Fruit fly (Drosophila melanogaster) whole organism, prepupa: ENCODE results near the gene chic.

Source experiments
- CG10631 ChIP-seq: fragments of 200-800 bp; sonication (Bioruptor generic); optimal IDR thresholded peaks from 2 replicates; lab custom pipeline; 2016; ENCODE audit warnings: missing biosample characterization, missing genetic modification characterization
- CG10669 ChIP-seq: fragments of 200-800 bp; sonication (Bioruptor generic); optimal IDR thresholded peaks from 3 replicates; lab custom pipeline; 2018; ENCODE audit warnings: missing biosample characterization, mild to moderate bottlenecking, missing genetic modification characterization, moderate library complexity
- CG11762 ChIP-seq: fragments of 200-800 bp; sonication (Bioruptor generic); optimal IDR thresholded peaks from 3 replicates; lab custom pipeline; 2016; ENCODE audit warnings: missing biosample characterization, missing genetic modification characterization; ENCODE audit not compliant: insufficient read depth
- CG11902 ChIP-seq: fragments of 200-800 bp; sonication (Bioruptor generic); optimal IDR thresholded peaks from 3 replicates; lab custom pipeline; 2016; ENCODE audit warnings: missing biosample characterization, missing genetic modification characterization
- CG1621 ChIP-seq: fragments of 200-800 bp; sonication (Bioruptor generic); optimal IDR thresholded peaks from 3 replicates; lab custom pipeline; 2018; ENCODE audit warnings: missing biosample characterization, mild to moderate bottlenecking, missing genetic modification characterization
- CG16779 ChIP-seq: fragments of 200-800 bp; sonication (Bioruptor generic); optimal IDR thresholded peaks from 3 replicates; lab custom pipeline; 2017; ENCODE audit warnings: missing biosample characterization, mild to moderate bottlenecking, missing genetic modification characterization
- CG3032 ChIP-seq: fragments of 200-800 bp; optimal IDR thresholded peaks from 2 replicates; lab custom pipeline; 2019; ENCODE audit warnings: missing biosample characterization, mild to moderate bottlenecking, missing genetic modification characterization, moderate library complexity
- CG32006 ChIP-seq: fragments of 200-800 bp; sonication (Bioruptor generic); optimal IDR thresholded peaks from 3 replicates; lab custom pipeline; 2017; ENCODE audit warnings: missing biosample characterization, mild to moderate bottlenecking, missing genetic modification characterization
- CG34406 ChIP-seq: fragments of 200-800 bp; sonication (Bioruptor generic); optimal IDR thresholded peaks from 3 replicates; lab custom pipeline; 2016; ENCODE audit warnings: missing biosample characterization, missing genetic modification characterization
- CG3919 ChIP-seq: fragments of 200-800 bp; sonication (Bioruptor generic); optimal IDR thresholded peaks from 3 replicates; lab custom pipeline; 2016; ENCODE audit warnings: missing biosample characterization, missing genetic modification characterization
- CG4318 ChIP-seq: fragments of 200-800 bp; sonication (Bioruptor generic); optimal IDR thresholded peaks from 3 replicates; lab custom pipeline; 2017; ENCODE audit warnings: missing biosample characterization, mild to moderate bottlenecking, missing genetic modification characterization
- CG6276 ChIP-seq: fragments of 200-800 bp; sonication (Bioruptor generic); optimal IDR thresholded peaks from 2 replicates; lab custom pipeline; 2017; ENCODE audit warnings: missing biosample characterization, mild to moderate bottlenecking, missing genetic modification characterization
- CG6808 ChIP-seq: fragments of 200-800 bp; sonication (Bioruptor generic); optimal IDR thresholded peaks from 3 replicates; lab custom pipeline; 2017; ENCODE audit warnings: missing biosample characterization, missing genetic modification characterization, mild to moderate bottlenecking, moderate library complexity, missing genetic modification reagents
- CG6854 ChIP-seq: fragments of 200-800 bp; sonication (Bioruptor generic); optimal IDR thresholded peaks from 2 replicates; lab custom pipeline; 2017; ENCODE audit warnings: missing biosample characterization, mild to moderate bottlenecking, missing genetic modification characterization
- CG8319 ChIP-seq: fragments of 200-800 bp; sonication (Bioruptor generic); optimal IDR thresholded peaks from 3 replicates; lab custom pipeline; 2016; ENCODE audit warnings: missing biosample characterization, missing genetic modification characterization
- CG8632 ChIP-seq: fragments of 200-800 bp; sonication (Bioruptor generic); optimal IDR thresholded peaks from 3 replicates; lab custom pipeline; 2016; ENCODE audit warnings: missing biosample characterization, missing genetic modification characterization
- CG9139 ChIP-seq: fragments of 200-800 bp; sonication (Bioruptor generic); optimal IDR thresholded peaks from 3 replicates; lab custom pipeline; 2017; ENCODE audit warnings: missing biosample characterization, mild to moderate bottlenecking, missing genetic modification characterization
- Eip75B ChIP-seq: fragments of 200-800 bp; sonication (Bioruptor generic); optimal IDR thresholded peaks from 3 replicates; lab custom pipeline; 2016; ENCODE audit warnings: missing biosample characterization, missing genetic modification characterization
- Eip78C ChIP-seq: fragments of 200-800 bp; sonication (Bioruptor generic); peaks from one replicate; lab custom pipeline; 2016; ENCODE audit warnings: missing biosample characterization, missing genetic modification characterization
- Ets21C ChIP-seq: fragments of 200-800 bp; sonication (Bioruptor generic); optimal IDR thresholded peaks from 3 replicates; lab custom pipeline; 2016; ENCODE audit warnings: missing biosample characterization, missing genetic modification characterization
- Ets96B ChIP-seq: fragments of 200-800 bp; optimal IDR thresholded peaks from 2 replicates; lab custom pipeline; 2019; ENCODE audit warnings: missing biosample characterization, mild to moderate bottlenecking, missing genetic modification characterization, moderate library complexity
- Gug ChIP-seq: fragments of 200-800 bp; sonication (Bioruptor generic); IDR thresholded peaks from 2 replicates; pipeline ENCODE4 v1.3.6; 2022; ENCODE audit warnings: missing biosample characterization, missing genetic modification characterization
- Hr38 ChIP-seq: sonication (Bioruptor generic); optimal IDR thresholded peaks from 2 replicates; lab custom pipeline; 2016; ENCODE audit warnings: missing biosample characterization, missing genetic modification characterization
- Hr39 ChIP-seq: fragments of 200-800 bp; sonication (Bioruptor generic); optimal IDR thresholded peaks from 2 replicates; lab custom pipeline; 2016; ENCODE audit warnings: missing biosample characterization, missing genetic modification characterization
- Hr4 ChIP-seq: fragments of 200-800 bp; sonication (Bioruptor generic); optimal IDR thresholded peaks from 3 replicates; lab custom pipeline; 2016; ENCODE audit warnings: missing biosample characterization, missing genetic modification characterization
- Lpt ChIP-seq: fragments of 200-800 bp; sonication (Bioruptor generic); optimal IDR thresholded peaks from 3 replicates; lab custom pipeline; 2016; ENCODE audit warnings: missing biosample characterization, missing genetic modification characterization
- Met ChIP-seq: fragments of 200-800 bp; sonication (Bioruptor generic); optimal IDR thresholded peaks from 3 replicates; lab custom pipeline; 2016; ENCODE audit warnings: missing biosample characterization, missing genetic modification characterization
- OdsH ChIP-seq: fragments of 200-800 bp; sonication (Bioruptor generic); optimal IDR thresholded peaks from 3 replicates; lab custom pipeline; 2016; ENCODE audit warnings: missing biosample characterization, missing genetic modification characterization
- Smox ChIP-seq: fragments of 200-800 bp; sonication (Bioruptor generic); optimal IDR thresholded peaks from 3 replicates; lab custom pipeline; 2016; ENCODE audit warnings: missing biosample characterization, missing genetic modification characterization
- Sox102F ChIP-seq: fragments of 200-800 bp; sonication (Bioruptor generic); optimal IDR thresholded peaks from 2 replicates; lab custom pipeline; 2016; ENCODE audit warnings: missing biosample characterization, mild to moderate bottlenecking, missing genetic modification characterization
- Sox14 ChIP-seq: fragments of 200-800 bp; sonication (Bioruptor generic); optimal IDR thresholded peaks from 3 replicates; lab custom pipeline; 2016; ENCODE audit warnings: missing biosample characterization, missing genetic modification characterization
- cyc ChIP-seq: fragments of 200-800 bp; sonication (Bioruptor generic); optimal IDR thresholded peaks from 3 replicates; lab custom pipeline; 2016; ENCODE audit warnings: missing biosample characterization, missing genetic modification characterization
- dac ChIP-seq: fragments of 200-800 bp; sonication (Bioruptor generic); optimal IDR thresholded peaks from 2 replicates; lab custom pipeline; 2017; ENCODE audit warnings: missing biosample characterization, mild to moderate bottlenecking, missing genetic modification characterization
- eg ChIP-seq: fragments of 200-800 bp; sonication (Bioruptor generic); IDR thresholded peaks from 3 replicates; pipeline ENCODE4 v1.3.6; 2022; ENCODE audit warnings: missing biosample characterization, missing genetic modification characterization
- esn ChIP-seq: fragments of 200-800 bp; sonication (Bioruptor generic); optimal IDR thresholded peaks from 2 replicates; lab custom pipeline; 2016; ENCODE audit warnings: missing biosample characterization, mild to moderate bottlenecking, missing genetic modification characterization, moderate library complexity
- fd59A ChIP-seq: fragments of 200-800 bp; sonication (Bioruptor generic); optimal IDR thresholded peaks from 2 replicates; lab custom pipeline; 2017; ENCODE audit warnings: missing biosample characterization, mild to moderate bottlenecking, missing genetic modification characterization, missing genetic modification reagents
- fd85E ChIP-seq: fragments of 200-800 bp; sonication (Bioruptor generic); optimal IDR thresholded peaks from 3 replicates; lab custom pipeline; 2016; ENCODE audit warnings: missing biosample characterization, missing genetic modification characterization
- fkh ChIP-seq: fragments of 200-800 bp; sonication (Bioruptor generic); optimal IDR thresholded peaks from 3 replicates; lab custom pipeline; 2017; ENCODE audit warnings: missing biosample characterization, mild to moderate bottlenecking, missing genetic modification characterization, moderate library complexity
- lz ChIP-seq: fragments of 200-800 bp; sonication (Bioruptor generic); optimal IDR thresholded peaks from 3 replicates; lab custom pipeline; 2016; ENCODE audit warnings: missing biosample characterization, missing genetic modification characterization
- net ChIP-seq: fragments of 200-800 bp; sonication (Bioruptor generic); optimal IDR thresholded peaks from 3 replicates; lab custom pipeline; 2016; ENCODE audit warnings: missing biosample characterization, missing genetic modification characterization
- pdm3 ChIP-seq: fragments of 200-800 bp; sonication (Bioruptor generic); optimal IDR thresholded peaks from 3 replicates; lab custom pipeline; 2016; ENCODE audit warnings: missing biosample characterization, missing genetic modification characterization
- salr ChIP-seq, 2 experiments: fragments of 200-800 bp; sonication (Bioruptor generic); optimal IDR thresholded peaks; 3 replicates each; lab custom pipeline; 2016 to 2018; ENCODE audit warnings: missing biosample characterization in 2 of 2, missing genetic modification characterization in 2 of 2, mild to moderate bottlenecking in 1 of 2
- spab ChIP-seq: fragments of 200-800 bp; sonication (Bioruptor generic); optimal IDR thresholded peaks from 2 replicates; lab custom pipeline; 2017; ENCODE audit warnings: missing biosample characterization, mild to moderate bottlenecking, missing genetic modification characterization, missing genetic modification reagents
- ss ChIP-seq, 2 experiments: fragments of 200-800 bp; sonication (Bioruptor generic); optimal IDR thresholded peaks; 2 replicates in 1 of 2; 3 replicates in 1 of 2; lab custom pipeline; 2017 to 2018; ENCODE audit warnings: mild to moderate bottlenecking in 2 of 2, missing biosample characterization in 2 of 2, missing genetic modification characterization in 2 of 2, moderate library complexity in 1 of 2
- svp ChIP-seq: fragments of 200-800 bp; sonication (Bioruptor generic); peaks from one replicate; lab custom pipeline; 2016; ENCODE audit warnings: missing biosample characterization, missing genetic modification characterization
- topi ChIP-seq: fragments of 200-800 bp; sonication (Bioruptor generic); optimal IDR thresholded peaks from 3 replicates; lab custom pipeline; 2016; ENCODE audit warnings: missing biosample characterization, missing genetic modification characterization
- vri ChIP-seq: fragments of 200-800 bp; sonication (Bioruptor generic); optimal IDR thresholded peaks from 3 replicates; lab custom pipeline; 2016; ENCODE audit warnings: missing biosample characterization, mild to moderate bottlenecking, missing genetic modification characterization

The chic gene

dm6 chr2L:5980862-5981432 is at the start of gene chic:
TSS of gene chic (minus strand) at chr2L:5981018.
- TF ChIP-seq svp (GFP tag; lab: Kevin White, UChicago) (peak; percentile 48), CG34406 (peak; percentile 2), Hr39 (GFP tag; lab: Kevin White, UChicago) (peak; percentile 19), CG1621 (no peak), topi (GFP tag; lab: Kevin White, UChicago) (no peak), CG32006 (GFP tag; lab: Kevin White, UChicago) (peak; percentile 19), CG3919 (GFP tag; lab: Kevin White, UChicago) (peak; percentile 24), vri (GFP tag; lab: Kevin White, UChicago) (peak; percentile 3), Hr4 (GFP tag; lab: Kevin White, UChicago) (peak; percentile 19), fkh (GFP tag; lab: Kevin White, UChicago) (no peak), lz (GFP tag; lab: Kevin White, UChicago) (no peak), CG10669 (GFP tag; lab: Kevin White, UChicago) (no peak), Ets96B (tag; lab: Kevin White, UChicago) (peak; percentile 19), Smox (GFP tag; lab: Kevin White, UChicago) (peak; percentile 34), pdm3 (GFP tag; lab: Kevin White, UChicago) (peak; percentile 4), cyc (peak; percentile 1), CG9139 (GFP tag; lab: Kevin White, UChicago) (no peak), Eip78C (GFP tag; lab: Kevin White, UChicago) (peak; percentile 33), fd59A (GFP tag; lab: Kevin White, UChicago) (no peak), CG11902 (GFP tag; lab: Kevin White, UChicago) (no peak), ss (GFP tag; optimal IDR thresholded peaks at IDR 0.05; lab: Kevin White, UChicago) (peak; percentile 2 to 29), CG6854 (GFP tag; lab: Kevin White, UChicago) (peak; percentile 68), Sox102F (peak; percentile 55), eg (GFP tag; lab: Robert Waterston, UW) (no peak)
- TF ChIP-seq, all 60 proteins: peak for 15

dm6 chr2L:6028712-6029111 is 47.9 kb upstream of the chic start:
- TF ChIP-seq Ets21C (GFP tag; lab: Kevin White, UChicago), result no peak
- TF ChIP-seq CG3032 (tag; lab: Kevin White, UChicago), result no peak
- TF ChIP-seq dac (GFP tag; lab: Kevin White, UChicago), result no peak
- no peak for TF ChIP-seq cyc
- no peak for TF ChIP-seq Lpt (GFP tag; lab: Kevin White, UChicago)
- TF ChIP-seq CG11902 (GFP tag; lab: Kevin White, UChicago), result no peak
- TF ChIP-seq ss (GFP tag; optimal IDR thresholded peaks at IDR 0.05; lab: Kevin White, UChicago), result no peak
- no peak for TF ChIP-seq Smox (GFP tag; lab: Kevin White, UChicago)
- peak; percentile 1 for TF ChIP-seq esn (GFP tag; lab: Kevin White, UChicago)
- no peak for TF ChIP-seq CG4318
- no peak for TF ChIP-seq spab (GFP tag; lab: Kevin White, UChicago)
- peak; percentile 74 for TF ChIP-seq svp (GFP tag; lab: Kevin White, UChicago)
- TF ChIP-seq Eip75B (GFP tag; lab: Kevin White, UChicago), result no peak
- no peak for TF ChIP-seq OdsH
- no peak for TF ChIP-seq CG6808 (GFP tag; lab: Kevin White, UChicago)
- TF ChIP-seq CG11762 (GFP tag; lab: Kevin White, UChicago), result no peak
- peak; percentile 2 for TF ChIP-seq pdm3 (GFP tag; lab: Kevin White, UChicago)
- TF ChIP-seq fkh (GFP tag; lab: Kevin White, UChicago), result no peak
- TF ChIP-seq eg (GFP tag; lab: Robert Waterston, UW), result peak; percentile 39; the same call in 1 of the 3 replicates
- no peak for TF ChIP-seq Sox102F
- no peak for TF ChIP-seq salr (GFP tag; optimal IDR thresholded peaks at IDR 0.05; lab: Kevin White, UChicago)
- TF ChIP-seq CG6854 (GFP tag; lab: Kevin White, UChicago), result no peak
- TF ChIP-seq net (GFP tag; lab: Kevin White, UChicago), result no peak
- TF ChIP-seq Gug (GFP tag; lab: Robert Waterston, UW), result no peak
- TF ChIP-seq Met (GFP tag; lab: Kevin White, UChicago), result no peak
- TF ChIP-seq CG34406, result no peak
- no peak for TF ChIP-seq CG1621
- TF ChIP-seq Eip78C (GFP tag; lab: Kevin White, UChicago), result peak; percentile 47
- TF ChIP-seq CG3919 (GFP tag; lab: Kevin White, UChicago), result peak; percentile 5
- no peak for TF ChIP-seq Hr38
- no peak for TF ChIP-seq CG16779 (tag; lab: Kevin White, UChicago)
- TF ChIP-seq CG8319 (GFP tag; lab: Kevin White, UChicago), result no peak
- no peak for TF ChIP-seq CG6276 (GFP tag; lab: Kevin White, UChicago)
- no peak for TF ChIP-seq fd85E (GFP tag; lab: Kevin White, UChicago)
- TF ChIP-seq CG9139 (GFP tag; lab: Kevin White, UChicago), result no peak
- no peak for TF ChIP-seq Sox14 (GFP tag; lab: Kevin White, UChicago)
- no peak for TF ChIP-seq CG8632 (GFP tag; lab: Kevin White, UChicago)
- TF ChIP-seq CG10631, result no peak
